Worm (Caenorhabditis elegans) whole organism, late embryonic: ENCODE data around the gene tpi-1.

ENCODE experiments used
- F13H6.1 ChIP-seq: sonication (generic microtip); optimal IDR thresholded peaks from 2 replicates; lab custom pipeline; 2016; ENCODE audit warnings: missing genetic modification characterization, missing compliant biosample characterization
- K02D7.2 ChIP-seq: sonication (generic microtip); optimal IDR thresholded peaks from 2 replicates; lab custom pipeline; 2017; ENCODE audit warnings: mild to moderate bottlenecking, missing genetic modification characterization, missing compliant biosample characterization
- K09A11.1 ChIP-seq: sonication (generic microtip); optimal IDR thresholded peaks from 2 replicates; lab custom pipeline; 2017; ENCODE audit warnings: antibody characterized with exemption, mild to moderate bottlenecking, missing genetic modification characterization, missing compliant biosample characterization; ENCODE audit not compliant: insufficient read depth
- T23F11.4 ChIP-seq: fragments of 200-800 bp; sonication (Bioruptor generic); optimal IDR thresholded peaks from 2 replicates; lab custom pipeline; 2018; ENCODE audit warnings: mild to moderate bottlenecking, missing genetic modification characterization, missing compliant biosample characterization
- ahr-1 ChIP-seq: sonication (generic microtip); optimal IDR thresholded peaks from 2 replicates; lab custom pipeline; 2016; ENCODE audit warnings: missing genetic modification characterization, missing compliant biosample characterization
- ceh-30 ChIP-seq: fragments of 150-350 bp; optimal IDR thresholded peaks from 2 replicates; lab custom pipeline; 2014; ENCODE audit warnings: missing biosample characterization, missing genetic modification characterization
- ceh-31 ChIP-seq: sonication (generic microtip); optimal IDR thresholded peaks from 2 replicates; lab custom pipeline; 2016; ENCODE audit warnings: missing genetic modification characterization, missing compliant biosample characterization
- ceh-34 ChIP-seq: sonication (generic microtip); optimal IDR thresholded peaks from 2 replicates; lab custom pipeline; 2016; ENCODE audit warnings: mild to moderate bottlenecking, missing genetic modification characterization, missing compliant biosample characterization
- ceh-9 ChIP-seq: sonication (generic microtip); optimal IDR thresholded peaks from 2 replicates; lab custom pipeline; 2016; ENCODE audit warnings: mild to moderate bottlenecking, missing genetic modification characterization, inconsistent platforms, missing compliant biosample characterization
- dmd-4 ChIP-seq: sonication (generic microtip); optimal IDR thresholded peaks from 2 replicates; lab custom pipeline; 2016; ENCODE audit warnings: borderline replicate concordance, missing genetic modification characterization, missing compliant biosample characterization
- dve-1 ChIP-seq: sonication (generic microtip); optimal IDR thresholded peaks from 2 replicates; lab custom pipeline; 2017; ENCODE audit warnings: antibody characterized with exemption, mild to moderate bottlenecking, missing genetic modification characterization, missing compliant biosample characterization
- elt-2 ChIP-seq: sonication (generic microtip); optimal IDR thresholded peaks from 2 replicates; lab custom pipeline; 2016; ENCODE audit warnings: missing genetic modification reagents, missing genetic modification characterization, missing compliant biosample characterization
- elt-4 ChIP-seq: sonication (generic microtip); optimal IDR thresholded peaks from 2 replicates; lab custom pipeline; 2016; ENCODE audit warnings: missing genetic modification characterization, missing compliant biosample characterization
- fkh-10 ChIP-seq: fragments of 150-350 bp; optimal IDR thresholded peaks from 2 replicates; lab custom pipeline; 2014; ENCODE audit warnings: missing biosample characterization, missing genetic modification reagents, missing genetic modification characterization
- fkh-6 ChIP-seq: sonication (generic microtip); optimal IDR thresholded peaks from 2 replicates; lab custom pipeline; 2016; ENCODE audit warnings: missing genetic modification characterization, missing compliant biosample characterization
- gmeb-2 ChIP-seq: sonication (generic microtip); optimal IDR thresholded peaks from 2 replicates; lab custom pipeline; 2016; ENCODE audit warnings: missing genetic modification characterization, inconsistent platforms, missing compliant biosample characterization
- hlh-30 ChIP-seq: sonication (generic microtip); optimal IDR thresholded peaks from 2 replicates; lab custom pipeline; 2017; ENCODE audit warnings: antibody characterized with exemption, missing genetic modification characterization, missing compliant biosample characterization; ENCODE audit not compliant: insufficient read depth
- hlh-6 ChIP-seq: sonication (generic microtip); optimal IDR thresholded peaks from 2 replicates; lab custom pipeline; 2016; ENCODE audit warnings: missing genotype, missing genetic modification characterization, missing compliant biosample characterization
- hlh-8 ChIP-seq: sonication (generic microtip); optimal IDR thresholded peaks from 2 replicates; lab custom pipeline; 2016; ENCODE audit warnings: missing genotype, missing genetic modification characterization, missing compliant biosample characterization
- lin-11 ChIP-seq: fragments of 200-800 bp; sonication (Bioruptor generic); optimal IDR thresholded peaks from 2 replicates; lab custom pipeline; 2018; ENCODE audit warnings: mild to moderate bottlenecking, missing genetic modification characterization, missing compliant biosample characterization
- madf-2 ChIP-seq: sonication (generic microtip); optimal IDR thresholded peaks from 2 replicates; lab custom pipeline; 2017; ENCODE audit warnings: missing genetic modification characterization, missing compliant biosample characterization
- mec-3 ChIP-seq: sonication (generic microtip); optimal IDR thresholded peaks from 2 replicates; lab custom pipeline; 2016; ENCODE audit warnings: borderline replicate concordance, missing genetic modification characterization, missing compliant biosample characterization
- nfya-1 ChIP-seq: sonication (generic microtip); optimal IDR thresholded peaks from 2 replicates; lab custom pipeline; 2017; ENCODE audit warnings: missing genetic modification characterization, mild to moderate bottlenecking, missing compliant biosample characterization, antibody characterized with exemption, moderate library complexity
- nhr-11 ChIP-seq: fragments of 150-350 bp; optimal IDR thresholded peaks from 2 replicates; lab custom pipeline; 2014; ENCODE audit warnings: missing biosample characterization, missing genetic modification characterization
- pag-3 ChIP-seq: sonication (generic microtip); optimal IDR thresholded peaks from 2 replicates; lab custom pipeline; 2016; ENCODE audit warnings: missing compliant biosample characterization, missing genetic modification characterization, borderline replicate concordance
- pha-4 ChIP-seq: fragments of 150-350 bp; optimal IDR thresholded peaks from 2 replicates; lab custom pipeline; 2018; ENCODE audit warnings: missing biosample characterization, missing genetic modification reagents, missing genetic modification characterization
- ref-2 ChIP-seq: sonication (generic microtip); optimal IDR thresholded peaks from 2 replicates; lab custom pipeline; 2016; ENCODE audit warnings: missing genetic modification characterization, missing compliant biosample characterization
- rnt-1 ChIP-seq: sonication (generic microtip); optimal IDR thresholded peaks from 2 replicates; lab custom pipeline; 2016; ENCODE audit warnings: missing genetic modification characterization, missing compliant biosample characterization
- syd-9 ChIP-seq: sonication (generic microtip); optimal IDR thresholded peaks from 2 replicates; lab custom pipeline; 2016; ENCODE audit warnings: mild to moderate bottlenecking, missing genetic modification characterization, moderate library complexity, missing compliant biosample characterization
- ttx-3 ChIP-seq: sonication (generic microtip); optimal IDR thresholded peaks from 2 replicates; lab custom pipeline; 2016; ENCODE audit warnings: missing genetic modification reagents, missing genetic modification characterization, missing compliant biosample characterization
- unc-3 ChIP-seq, 2 experiments: fragments of 200-800 bp in 1 of 2; sonication (Bioruptor generic) in 1 of 2; sonication (generic microtip) in 1 of 2; conservative IDR thresholded peaks in 1 of 2; optimal IDR thresholded peaks in 1 of 2; 2 replicates each; pipeline versions ENCODE4 v1.3.6 to Lab custom; 2016 to 2022; ENCODE audit warnings: missing compliant biosample characterization in 2 of 2, missing genetic modification characterization in 2 of 2, missing genetic modification reagents in 1 of 2
- ztf-16 ChIP-seq: sonication (generic microtip); optimal IDR thresholded peaks from 2 replicates; lab custom pipeline; 2017; ENCODE audit warnings: missing genetic modification characterization, missing compliant biosample characterization

The tpi-1 gene

ce11 chrII:12039039-12039438 is at the start of gene tpi-1:
Gene tpi-1, minus strand, starts transcription at chrII:12039139.
- TF ChIP-seq hlh-30 (tag; lab: Kevin White, UChicago) (no peak), K02D7.2 (tag; lab: Kevin White, UChicago) (no peak), T23F11.4 (GFP tag; lab: Kevin White, UChicago) (no peak), elt-2 (tag; lab: Kevin White, UChicago) (no peak), mec-3 (no peak), lin-11 (tag; lab: Kevin White, UChicago) (no peak), hlh-8 (tag; lab: Kevin White, UChicago) (no peak)

ce11 chrII:12082086-12082485 is 43.1 kb upstream of the tpi-1 start:
- peak; percentile 94 for TF ChIP-seq K09A11.1
- TF ChIP-seq, all 69 proteins: peak for 1; not testable (repeated sequence) for 68

- TF ChIP-seq dve-1 (no peak), pha-4 (tag; lab: Kevin White, UChicago) (no peak), ref-2 (no peak), T23F11.4 (GFP tag; lab: Kevin White, UChicago) (no peak), fkh-10 (GFP tag; lab: Kevin White, UChicago) (no peak), elt-4 (tag; lab: Kevin White, UChicago) (no peak), fkh-6 (tag; lab: Kevin White, UChicago) (no peak), dmd-4 (no peak), gmeb-2 (tag; lab: Kevin White, UChicago) (no peak), ztf-16 (no peak), syd-9 (tag; lab: Kevin White, UChicago) (no peak), K09A11.1 (no peak), ceh-30 (tag; lab: Kevin White, UChicago) (no peak), rnt-1 (no peak), ceh-31 (tag; lab: Kevin White, UChicago) (no peak), ceh-34 (tag; lab: Kevin White, UChicago) (no peak), nfya-1 (no peak), ceh-9 (no peak), ttx-3 (tag; lab: Kevin White, UChicago) (no peak), pag-3 (no peak)
- TF ChIP-seq, all 69 proteins: peak for 0
These were observed 42.5 kb upstream of the tpi-1 start for ce11 chrII:12081454-12081853.

ce11 chrII:12080015-12080414 is 41.1 kb upstream of the tpi-1 start:
- TF ChIP-seq elt-2 (tag; lab: Kevin White, UChicago) (peak; percentile 28), unc-3 (GFP tag; conservative IDR thresholded peaks at IDR 0.05; lab: Robert Waterston, UW) (no peak), unc-3 (tag; optimal IDR thresholded peaks at IDR 0.05; lab: Kevin White, UChicago) (no peak)

- no peak for TF ChIP-seq lin-11 (tag; lab: Kevin White, UChicago)
These were observed 38.3 kb upstream of the tpi-1 start for ce11 chrII:12077281-12077680.

ce11 chrII:12076355-12076754 is 37.4 kb upstream of the tpi-1 start:
- TF ChIP-seq F13H6.1 (tag; lab: Kevin White, UChicago) (no peak), unc-3 (GFP tag; conservative IDR thresholded peaks at IDR 0.05; lab: Robert Waterston, UW) (no peak), unc-3 (tag; optimal IDR thresholded peaks at IDR 0.05; lab: Kevin White, UChicago) (no peak), madf-2 (tag; lab: Kevin White, UChicago) (no peak), ztf-16 (no peak), hlh-6 (no peak), nhr-11 (tag; lab: Kevin White, UChicago) (no peak), ahr-1 (tag; lab: Kevin White, UChicago) (no peak), mec-3 (no peak)
